Worm (Caenorhabditis elegans): Measurements from ENCODE around the gene irld-1.

- TF ChIP-seq zip-11 (GFP tag; IDR thresholded peaks at IDR 0.05) (no peak), ceh-44 (GFP tag; IDR thresholded peaks at IDR 0.05) (no peak), jun-1 (tag; optimal IDR thresholded peaks at IDR 0.05) (no peak), nhr-77 (tag; optimal IDR thresholded peaks at IDR 0.05) (no peak), Y5F2A.4 (GFP tag; optimal IDR thresholded peaks at IDR 0.05) (no peak), lin-13 (GFP tag; optimal IDR thresholded peaks at IDR 0.05) (no peak), unc-130 (GFP tag; optimal IDR thresholded peaks at IDR 0.05) (no peak), saeg-2 (GFP tag; IDR thresholded peaks at IDR 0.05) (no peak), lim-7 (GFP tag; IDR thresholded peaks at IDR 0.05) (no peak), ztf-11 (tag; optimal IDR thresholded peaks at IDR 0.05) (no peak), zag-1 (tag; optimal IDR thresholded peaks at IDR 0.05) (no peak), hif-1 (tag; optimal IDR thresholded peaks at IDR 0.05) (no peak)
Observed at ce11 chrV:4374625-4375024, 38.1 kb downstream of the irld-1 start, which contains the start of gene neg-1.

Measured in whole organism, L4 larva.